Worm (Caenorhabditis elegans): Measurements from ENCODE around the gene daf-36.

DNA sequence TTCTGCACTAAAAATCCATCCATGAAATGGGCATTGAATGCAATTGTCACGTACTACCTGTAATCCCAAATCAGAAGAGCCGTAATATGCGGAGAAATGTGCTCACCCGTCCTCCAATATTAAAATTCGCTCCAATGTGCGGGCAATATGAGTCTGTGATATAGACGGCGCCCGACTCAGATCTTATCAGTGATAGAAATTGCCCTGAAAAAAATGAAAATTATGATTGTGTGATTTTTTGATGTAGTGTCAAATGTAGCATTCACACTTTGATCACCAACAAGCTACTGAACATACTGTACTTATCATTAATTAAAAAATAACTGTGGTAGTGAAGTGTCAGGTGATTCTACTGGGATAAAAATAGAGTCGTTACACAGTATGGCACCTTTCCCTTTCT, 891 bp downstream of the daf-36 start:
- no peak for TF ChIP-seq nhr-77 (tag; optimal IDR thresholded peaks at IDR 0.05)
- TF ChIP-seq lin-39 (tag; optimal IDR thresholded peaks at IDR 0.05) = no peak
- no peak for TF ChIP-seq pax-3 (tag; optimal IDR thresholded peaks at IDR 0.05)
- no peak for TF ChIP-seq nhr-84 (tag; optimal IDR thresholded peaks at IDR 0.05)
- TF ChIP-seq nhr-11 (tag; optimal IDR thresholded peaks at IDR 0.05) = no peak

All from whole organism, L1 larva.